Worm (Caenorhabditis elegans) whole organism, L3 larva: ENCODE measurements around the gene srh-250.

Experiments used
- ZK546.5 ChIP-seq: sonication (generic microtip); optimal IDR thresholded peaks from 2 replicates; lab custom pipeline; 2017; ENCODE audit warnings: missing biosample characterization, missing genetic modification characterization
- aly-2 ChIP-seq: fragments of 150-350 bp; optimal IDR thresholded peaks from 2 replicates; lab custom pipeline; 2014; ENCODE audit warnings: missing biosample characterization, missing genetic modification characterization
- ceh-82 ChIP-seq: fragments of 150-350 bp; optimal IDR thresholded peaks from 2 replicates; lab custom pipeline; 2014; ENCODE audit warnings: missing biosample characterization, missing genetic modification characterization
- elt-2 ChIP-seq: sonication (generic microtip); optimal IDR thresholded peaks from 2 replicates; lab custom pipeline; 2016; ENCODE audit warnings: missing genetic modification reagents, mild to moderate bottlenecking, missing genetic modification characterization, missing compliant biosample characterization
- eor-1 ChIP-seq, 2 experiments: fragments of 150-350 bp; optimal IDR thresholded peaks; 2 replicates each; lab custom pipeline; 2014 to 2018; ENCODE audit warnings: missing biosample characterization in 2 of 2, missing genetic modification characterization in 2 of 2
- fkh-10 ChIP-seq: sonication (generic microtip); optimal IDR thresholded peaks from 2 replicates; lab custom pipeline; 2017; ENCODE audit warnings: missing biosample characterization, missing genetic modification reagents, missing genetic modification characterization
- fos-1 ChIP-seq: fragments of 150-350 bp; optimal IDR thresholded peaks from 2 replicates; lab custom pipeline; 2014; ENCODE audit warnings: missing biosample characterization, missing genetic modification characterization
- mdl-1 ChIP-seq: fragments of 150-350 bp; optimal IDR thresholded peaks from 2 replicates; lab custom pipeline; 2014; ENCODE audit warnings: missing biosample characterization, missing genetic modification characterization
- nhr-11 ChIP-seq: fragments of 150-350 bp; optimal IDR thresholded peaks from 2 replicates; lab custom pipeline; 2014; ENCODE audit warnings: missing biosample characterization, missing genetic modification characterization
- nhr-28 ChIP-seq: fragments of 150-350 bp; optimal IDR thresholded peaks from 2 replicates; lab custom pipeline; 2014; ENCODE audit warnings: missing biosample characterization, missing genetic modification characterization
- snpc-4 ChIP-seq: fragments of 150-350 bp; optimal IDR thresholded peaks from 2 replicates; lab custom pipeline; 2014; ENCODE audit warnings: missing biosample characterization, missing genetic modification characterization
- tbx-2 ChIP-seq: sonication (generic microtip); optimal IDR thresholded peaks from 2 replicates; lab custom pipeline; 2016; ENCODE audit warnings: mild to moderate bottlenecking, missing genetic modification characterization, missing compliant biosample characterization
- ztf-11 ChIP-seq: fragments of 150-350 bp; optimal IDR thresholded peaks from 2 replicates; lab custom pipeline; 2014; ENCODE audit warnings: missing biosample characterization, missing genetic modification characterization

DNA sequence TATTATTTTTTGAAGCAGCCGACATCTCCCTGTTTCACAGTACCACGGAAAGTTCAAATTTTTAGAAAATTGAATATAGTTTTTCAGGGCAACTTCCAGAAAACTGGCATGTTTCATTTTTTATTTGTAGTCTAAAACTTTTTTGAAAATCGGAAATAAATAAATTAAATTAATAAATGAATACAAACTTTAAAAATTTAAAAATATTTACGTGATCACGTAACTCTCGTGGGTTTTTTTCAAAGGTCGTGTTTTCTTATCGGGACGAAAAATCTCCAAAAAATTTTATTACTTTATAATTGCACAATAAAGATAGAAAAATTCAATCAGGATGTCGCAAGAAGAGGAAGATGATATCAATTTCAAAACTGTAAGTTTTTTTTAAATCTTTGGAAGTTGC lies 33.3 kb downstream of the srh-250 start, which contains the start of gene F53C3.1:
- TF ChIP-seq nhr-28 (tag; lab: Kevin White, UChicago) (no peak), ZK546.5 (tag; lab: Kevin White, UChicago) (no peak), ztf-11 (tag; lab: Kevin White, UChicago) (no peak), nhr-11 (no peak), aly-2 (tag; lab: Kevin White, UChicago) (no peak), snpc-4 (tag; lab: Kevin White, UChicago) (no peak), elt-2 (no peak), eor-1 (tag; optimal IDR thresholded peaks at IDR 0.05; lab: Kevin White, UChicago) (no peak), tbx-2 (tag; lab: Kevin White, UChicago) (no peak), fkh-10 (no peak), mdl-1 (tag; lab: Kevin White, UChicago) (no peak), ceh-82 (tag; lab: Kevin White, UChicago) (no peak), fos-1 (no peak)
